Worm (Caenorhabditis elegans): ENCODE data around the gene F18H3.1.

Gene F18H3.1

DNA sequence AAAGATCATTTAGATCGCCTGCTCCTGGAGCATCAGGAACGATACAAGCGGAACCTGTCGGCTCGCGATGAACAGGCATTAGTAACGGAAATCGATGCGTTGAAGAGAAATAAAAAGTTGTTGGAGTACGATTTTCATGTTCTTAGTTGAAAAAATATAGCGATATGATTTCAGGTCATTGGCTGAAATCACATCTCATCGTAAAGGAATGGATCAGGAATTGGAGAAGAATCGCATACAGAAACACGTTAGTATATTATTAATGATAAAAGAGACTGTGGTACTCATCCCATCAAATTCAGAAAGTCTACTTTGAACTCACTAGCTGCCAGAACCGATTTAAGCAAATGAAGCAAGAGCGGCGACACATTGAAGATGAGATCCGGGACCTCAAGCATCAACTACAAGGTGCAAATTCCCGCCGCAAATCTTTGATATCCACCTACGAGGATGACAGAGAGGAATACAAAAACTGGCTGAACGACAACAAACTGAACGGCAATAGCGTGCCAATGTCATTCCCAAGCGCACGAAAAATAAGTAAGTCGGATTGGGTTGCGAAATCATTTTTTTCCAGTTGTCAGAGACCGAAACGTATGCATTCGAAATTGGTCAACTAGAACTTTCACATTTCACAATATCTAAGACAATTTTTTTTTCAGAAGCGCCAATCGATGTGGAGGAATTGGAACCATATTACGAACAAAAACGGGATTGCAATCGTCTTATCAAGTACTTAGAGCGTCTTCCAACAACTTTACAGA, 10.7 kb downstream of the F18H3.1 start:
- TF ChIP-seq ref-2 (tag; optimal IDR thresholded peaks at IDR 0.05), result no peak
- TF ChIP-seq pat-9 (tag; optimal IDR thresholded peaks at IDR 0.05), result no peak
- TF ChIP-seq nhr-232 (tag; optimal IDR thresholded peaks at IDR 0.05), result no peak
- no peak for TF ChIP-seq pag-3 (tag; optimal IDR thresholded peaks at IDR 0.05; ENCODE audit: borderline replicate concordance)
- no peak for TF ChIP-seq elt-2 (tag; optimal IDR thresholded peaks at IDR 0.05)
- no peak for TF ChIP-seq ceh-31 (tag; optimal IDR thresholded peaks at IDR 0.05)
- no peak for TF ChIP-seq nfya-1 (tag; optimal IDR thresholded peaks at IDR 0.05)
- TF ChIP-seq sdc-2 (tag; optimal IDR thresholded peaks at IDR 0.05), result no peak
- TF ChIP-seq pha-4 (tag; optimal IDR thresholded peaks at IDR 0.05), result no peak
- TF ChIP-seq npax-4 (tag; optimal IDR thresholded peaks at IDR 0.05), result no peak
- no peak for TF ChIP-seq ets-4 (tag; optimal IDR thresholded peaks at IDR 0.05)
- TF ChIP-seq nhr-11 (tag; optimal IDR thresholded peaks at IDR 0.05), result no peak
- no peak for TF ChIP-seq eyg-1 (tag; optimal IDR thresholded peaks at IDR 0.05)
- no peak for TF ChIP-seq C38D4.7 (GFP tag; optimal IDR thresholded peaks at IDR 0.05)
- no peak for TF ChIP-seq T23F11.4 (GFP tag; optimal IDR thresholded peaks at IDR 0.05)

DNA sequence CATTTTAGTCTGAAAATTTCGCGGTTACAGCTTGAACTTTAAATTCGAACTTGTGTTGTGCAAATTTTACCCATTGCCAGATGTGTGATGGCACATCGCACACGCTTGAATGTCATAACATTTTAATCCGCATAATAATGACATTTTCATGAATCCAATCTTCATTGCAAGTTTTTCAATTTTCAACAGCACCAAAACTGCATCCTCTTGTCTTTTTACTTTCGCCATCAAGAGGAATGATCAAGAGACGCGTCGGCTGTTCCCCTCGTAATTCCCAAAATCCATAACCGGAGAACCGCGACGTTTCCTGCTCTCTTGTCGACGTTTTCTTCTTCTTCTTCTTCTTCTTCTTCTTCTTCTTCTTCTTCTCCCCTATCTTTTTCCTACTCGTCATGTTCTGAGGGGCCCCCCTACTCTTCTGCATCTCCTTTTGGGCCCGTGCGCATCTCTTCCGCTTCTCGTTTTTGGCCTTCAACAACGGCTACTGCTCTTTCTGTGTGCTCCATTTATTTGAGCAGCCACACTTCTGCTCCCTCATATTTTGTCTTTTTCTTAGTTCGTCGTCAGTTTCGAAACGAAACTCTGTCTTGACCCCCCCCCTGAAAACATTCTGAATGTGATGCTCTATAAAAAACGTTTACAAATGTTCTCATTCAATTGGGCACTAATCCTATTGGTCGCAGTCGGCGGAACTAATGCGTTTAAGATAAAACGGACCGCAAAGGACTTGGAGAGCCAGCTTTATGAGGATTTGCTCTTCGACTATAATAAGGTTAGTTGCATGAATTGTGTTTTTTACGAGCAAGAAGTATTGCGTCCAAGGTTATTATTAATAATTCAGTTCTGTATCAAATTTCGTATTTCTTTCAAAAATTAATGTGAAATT, 13.2 kb downstream of the F18H3.1 start, which contains the start of gene acr-12:
Gene acr-12, plus strand, starts transcription at position 430 of the 886 bp plus-strand sequence.
- TF ChIP-seq pat-9 (tag; optimal IDR thresholded peaks at IDR 0.05) (peak; percentile 5), unc-86 (tag; optimal IDR thresholded peaks at IDR 0.05) (no peak), madf-2 (tag; optimal IDR thresholded peaks at IDR 0.05) (no peak), unc-42 (tag; optimal IDR thresholded peaks at IDR 0.05) (peak; percentile 79), nhr-232 (tag; optimal IDR thresholded peaks at IDR 0.05) (no peak), K02D7.2 (tag; optimal IDR thresholded peaks at IDR 0.05) (no peak), sdc-2 (tag; optimal IDR thresholded peaks at IDR 0.05) (peak; percentile 21), odd-2 (tag; optimal IDR thresholded peaks at IDR 0.05) (no peak), ref-2 (tag; optimal IDR thresholded peaks at IDR 0.05) (peak; percentile 22), C38D4.7 (GFP tag; optimal IDR thresholded peaks at IDR 0.05) (no peak), hlh-30 (tag; optimal IDR thresholded peaks at IDR 0.05; ENCODE audit: insufficient read depth) (no peak), ceh-31 (tag; optimal IDR thresholded peaks at IDR 0.05) (peak; percentile 27), lim-6 (tag; optimal IDR thresholded peaks at IDR 0.05) (no peak), dmd-4 (tag; optimal IDR thresholded peaks at IDR 0.05; ENCODE audit: borderline replicate concordance) (no peak), syd-9 (tag; optimal IDR thresholded peaks at IDR 0.05) (no peak), sox-4 (tag; optimal IDR thresholded peaks at IDR 0.05) (no peak)

DNA sequence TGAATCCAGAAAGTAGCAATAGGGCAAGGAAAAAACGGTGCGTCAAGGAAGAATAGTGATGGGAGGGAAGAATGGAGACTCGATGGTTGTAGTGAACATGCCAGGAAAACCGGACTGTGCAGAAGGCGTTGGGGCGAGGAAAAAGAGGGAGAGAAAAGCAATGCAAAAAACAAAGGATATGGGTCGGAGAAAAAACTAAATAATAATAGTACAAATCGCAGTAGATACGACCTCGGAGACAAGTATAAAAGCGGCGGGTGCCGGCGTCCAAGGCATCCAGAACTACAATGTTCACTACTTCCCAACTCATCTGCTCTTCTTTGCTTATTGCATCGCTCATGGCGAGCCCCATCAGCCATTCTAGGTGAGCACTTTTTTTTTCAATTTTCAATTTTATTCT, 17.3 kb downstream of the F18H3.1 start, which contains the start of gene R01E6.5:
Gene R01E6.5, plus strand, starts transcription at position 301 of the 400 bp plus-strand sequence.
- TF ChIP-seq fax-1 (tag; optimal IDR thresholded peaks at IDR 0.05) (no peak), pag-3 (tag; optimal IDR thresholded peaks at IDR 0.05; ENCODE audit: borderline replicate concordance) (no peak), pha-4 (tag; optimal IDR thresholded peaks at IDR 0.05) (no peak), ceh-31 (tag; optimal IDR thresholded peaks at IDR 0.05) (no peak), T23F11.4 (GFP tag; optimal IDR thresholded peaks at IDR 0.05) (no peak), che-1 (tag; optimal IDR thresholded peaks at IDR 0.05) (no peak), unc-86 (tag; optimal IDR thresholded peaks at IDR 0.05) (no peak), Y22D7AL.16 (tag; optimal IDR thresholded peaks at IDR 0.05) (no peak), hlh-6 (tag; optimal IDR thresholded peaks at IDR 0.05) (no peak)

DNA sequence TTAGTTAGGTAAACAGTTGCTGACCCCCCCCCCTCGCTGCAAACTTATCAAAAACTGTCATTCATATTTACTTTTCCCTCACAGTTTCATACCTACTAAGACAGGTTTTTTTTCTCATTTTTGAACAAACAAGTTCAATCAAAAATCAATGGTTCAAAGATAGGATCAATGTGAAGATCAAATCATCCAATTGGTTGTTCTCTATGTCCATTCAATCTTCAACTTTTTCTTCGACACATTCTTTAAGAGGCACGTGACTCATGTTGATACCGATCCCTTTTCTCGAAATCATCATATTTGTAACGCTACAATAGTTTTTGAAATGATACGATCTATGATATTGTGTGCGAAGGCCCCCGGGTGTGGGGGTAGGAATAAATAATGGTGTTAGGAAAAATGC, 20.2 kb downstream of the F18H3.1 start:
- TF ChIP-seq pat-9 (tag; optimal IDR thresholded peaks at IDR 0.05), result no peak
- TF ChIP-seq ceh-48 (tag; optimal IDR thresholded peaks at IDR 0.05), result no peak
- no peak for TF ChIP-seq ceh-24 (tag; optimal IDR thresholded peaks at IDR 0.05)
- TF ChIP-seq ref-2 (tag; optimal IDR thresholded peaks at IDR 0.05), result no peak
- no peak for TF ChIP-seq dve-1 (tag; optimal IDR thresholded peaks at IDR 0.05)
- TF ChIP-seq sox-2 (GFP tag; IDR thresholded peaks at IDR 0.05), result no peak
- no peak for TF ChIP-seq ahr-1 (tag; optimal IDR thresholded peaks at IDR 0.05)
- no peak for TF ChIP-seq ceh-2 (tag; optimal IDR thresholded peaks at IDR 0.05)
- TF ChIP-seq F13H6.1 (tag; optimal IDR thresholded peaks at IDR 0.05), result no peak

Measured in whole organism, late embryonic.